Fruit fly (Drosophila melanogaster) whole organism, wandering third instar larva: ENCODE results near the gene CG14420.

ENCODE experiments used
- Dfd ChIP-seq: fragments of >200 bp; optimal IDR thresholded peaks from 2 replicates; lab custom pipeline; 2017; ENCODE audit warnings: missing biosample characterization, missing genetic modification characterization
- Hr78 ChIP-seq: fragments of >200 bp; optimal IDR thresholded peaks from 2 replicates; lab custom pipeline; 2017; ENCODE audit warnings: missing biosample characterization, missing genetic modification characterization
- Sp1 ChIP-seq: fragments of 200-800 bp; sonication (Bioruptor generic); optimal IDR thresholded peaks from 3 replicates; lab custom pipeline; 2019; ENCODE audit warnings: missing biosample characterization, mild to moderate bottlenecking, missing genetic modification characterization, moderate library complexity
- Vsx2 ChIP-seq: fragments of 200-300, 225-300 bp; sonication (Bioruptor generic); optimal IDR thresholded peaks from 2 replicates; lab custom pipeline; 2018; ENCODE audit warnings: missing biosample characterization, missing genetic modification characterization; ENCODE audit not compliant: partially characterized antibody
- dsf ChIP-seq: sonication (Bioruptor generic); optimal IDR thresholded peaks from 2 replicates; lab custom pipeline; 2016; ENCODE audit warnings: missing biosample characterization, missing genetic modification characterization, borderline replicate concordance
- foxo ChIP-seq, 2 experiments: fragments of 200-800 bp; sonication (Bioruptor generic); optimal IDR thresholded peaks; 2 replicates in 1 of 2; 3 replicates in 1 of 2; lab custom pipeline; 2016 to 2017; ENCODE audit warnings: missing biosample characterization in 2 of 2, missing genetic modification characterization in 2 of 2
- jim ChIP-seq: fragments of 175-275, 200-325 bp; sonication (Bioruptor generic); optimal IDR thresholded peaks from 2 replicates; lab custom pipeline; 2016; ENCODE audit warnings: missing biosample characterization, mild to moderate bottlenecking, missing genetic modification characterization
- pan ChIP-seq: fragments of >200 bp; optimal IDR thresholded peaks from 2 replicates; lab custom pipeline; 2017
- psq ChIP-seq: fragments of 200-800 bp; sonication (Bioruptor generic); optimal IDR thresholded peaks from 3 replicates; lab custom pipeline; 2017; ENCODE audit warnings: missing biosample characterization, mild to moderate bottlenecking, missing genetic modification characterization, moderate library complexity
- sv ChIP-seq: fragments of 200-800 bp; sonication (Bioruptor generic); optimal IDR thresholded peaks from 3 replicates; lab custom pipeline; 2016; ENCODE audit warnings: missing biosample characterization, missing genetic modification characterization
- usp ChIP-seq: fragments of >200 bp; optimal IDR thresholded peaks from 2 replicates; lab custom pipeline; 2017; ENCODE audit warnings: missing biosample characterization, missing genetic modification characterization
- woc ChIP-seq: sonication (Bioruptor generic); optimal IDR thresholded peaks from 2 replicates; lab custom pipeline; 2016; ENCODE audit warnings: missing biosample characterization, mild to moderate bottlenecking, missing genetic modification characterization

- TF ChIP-seq pan (lab: Kevin White, UChicago), result no peak
- TF ChIP-seq woc, result no peak
- TF ChIP-seq psq (GFP tag; lab: Kevin White, UChicago), result no peak
- TF ChIP-seq Vsx2 (GFP tag; lab: Kevin White, UChicago), result no peak
- no peak for TF ChIP-seq Hr78 (GFP tag; lab: Kevin White, UChicago)
- no peak for TF ChIP-seq jim (GFP tag; lab: Kevin White, UChicago)
- TF ChIP-seq Sp1 (GFP tag; lab: Kevin White, UChicago), result no peak
- TF ChIP-seq sv (GFP tag; lab: Kevin White, UChicago), result no peak
- no peak for TF ChIP-seq Dfd (GFP tag; lab: Kevin White, UChicago)
- TF ChIP-seq foxo (GFP tag; optimal IDR thresholded peaks at IDR 0.05; lab: Kevin White, UChicago), result no peak
- no peak for TF ChIP-seq dsf
- no peak for TF ChIP-seq usp
Observed at dm6 chrX:2945103-2945502, 6.4 kb downstream of the CG14420 start, which contains the start of gene CG14423.
